Fruit fly (Drosophila melanogaster): ENCODE data around the gene CG42834.

The CG42834 gene

DNA sequence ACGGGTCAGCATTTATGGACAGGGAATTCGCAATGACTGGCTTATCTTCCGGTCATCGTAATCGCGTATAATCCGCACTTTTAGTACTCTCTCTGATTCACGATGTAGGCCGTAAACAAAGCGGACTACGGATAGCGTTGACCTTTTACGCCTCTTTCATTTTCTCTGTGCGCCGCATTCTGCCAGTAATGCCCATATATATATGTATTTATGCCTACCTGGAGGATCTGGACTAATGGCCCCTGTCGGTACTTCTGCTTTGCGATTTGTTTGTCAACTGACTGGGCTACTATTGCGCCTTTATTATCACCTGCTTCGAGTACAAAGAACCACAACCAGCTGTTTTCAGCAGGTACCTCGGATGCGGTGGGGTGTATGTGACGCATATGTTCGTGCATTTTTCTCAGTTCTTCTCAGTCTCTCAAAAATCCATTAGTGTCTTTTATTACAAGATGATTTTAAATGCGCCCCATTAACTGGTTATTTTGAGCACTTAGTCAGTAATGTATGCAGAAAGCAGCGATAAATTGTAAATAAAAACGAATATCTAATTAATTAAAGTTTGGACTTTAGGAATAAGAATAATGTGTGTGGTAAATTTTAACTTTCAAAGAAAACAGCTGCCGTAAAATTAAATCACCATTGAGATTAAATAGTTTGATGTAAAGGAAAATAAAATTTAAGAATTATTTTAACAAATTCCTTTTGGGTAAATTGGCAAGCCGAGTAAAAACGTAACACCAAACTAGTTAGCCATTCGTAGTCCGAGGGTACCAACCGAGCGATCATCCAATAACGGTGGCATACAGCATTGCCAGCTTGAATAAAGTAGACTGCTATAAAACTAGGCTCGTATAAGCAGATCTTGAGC lies 24.0 kb upstream of the CG42834 start, which contains the start of gene CREG (continued):
- TF ChIP-seq ssp (GFP tag; IDR thresholded peaks at IDR 0.05) (no peak), CG16815 (GFP tag; optimal IDR thresholded peaks at IDR 0.05) (peak; percentile 18), shn (GFP tag; optimal IDR thresholded peaks at IDR 0.05) (no peak), dysf (GFP tag; IDR thresholded peaks at IDR 0.05) (no peak), fd64A (GFP tag; optimal IDR thresholded peaks at IDR 0.05) (no peak), ind (GFP tag; optimal IDR thresholded peaks at IDR 0.05) (peak; percentile 6), CG10274 (GFP tag; optimal IDR thresholded peaks at IDR 0.05) (peak; percentile 1), Ets65A (GFP tag) (peak; percentile 2), CG11504 (tag; optimal IDR thresholded peaks at IDR 0.05) (peak; percentile 49), pan (optimal IDR thresholded peaks at IDR 0.05) (peak in 1 of 2 experiments; percentile 64), pan (GFP tag; optimal IDR thresholded peaks at IDR 0.05 in 1 of 2, IDR thresholded peaks at IDR 0.05 in 1 of 2) (peak in 1 of 2 experiments; percentile 77), Chrac-16 (GFP tag; optimal IDR thresholded peaks at IDR 0.05) (peak; percentile 3), Nf-YC (tag; optimal IDR thresholded peaks at IDR 0.05) (no peak), CG13775 (GFP tag; optimal IDR thresholded peaks at IDR 0.05) (peak; percentile 58)

dm6 chr3R:17400102-17400501 lies 18.5 kb upstream of the CG42834 start:
- TF ChIP-seq CG9609 (GFP tag; optimal IDR thresholded peaks at IDR 0.05), result no peak
- TF ChIP-seq CG10979 (tag; optimal IDR thresholded peaks at IDR 0.05), result no peak
- peak; percentile 60 for TF ChIP-seq exex (tag; optimal IDR thresholded peaks at IDR 0.05)
- peak; percentile 11 for TF ChIP-seq ATbp (GFP tag; optimal IDR thresholded peaks at IDR 0.05)
- TF ChIP-seq jigr1 (GFP tag; IDR thresholded peaks at IDR 0.05), result no peak
- peak; percentile 17 for TF ChIP-seq Hey (tag; optimal IDR thresholded peaks at IDR 0.05)
- no peak for TF ChIP-seq fd3F (GFP tag; optimal IDR thresholded peaks at IDR 0.05)
- TF ChIP-seq fd64A (GFP tag; optimal IDR thresholded peaks at IDR 0.05), result peak; percentile 9
- TF ChIP-seq CG7745 (tag; optimal IDR thresholded peaks at IDR 0.05), result peak; percentile 65
- no peak for TF ChIP-seq CG14050 (GFP tag; IDR thresholded peaks at IDR 0.05)
- peak; percentile 5 for TF ChIP-seq ftz-f1 (GFP tag; optimal IDR thresholded peaks at IDR 0.05)
- peak; percentile 30 for TF ChIP-seq Asciz (GFP tag; optimal IDR thresholded peaks at IDR 0.05)
- no peak for TF ChIP-seq CG3838 (GFP tag; optimal IDR thresholded peaks at IDR 0.05)

- TF ChIP-seq CG2678 (tag; optimal IDR thresholded peaks at IDR 0.05) (peak; percentile 49), caup (GFP tag; optimal IDR thresholded peaks at IDR 0.05; ENCODE audit: severe bottlenecking) (peak; percentile 4), trem (tag; optimal IDR thresholded peaks at IDR 0.05) (peak; percentile 30), CG3847 (GFP tag; IDR thresholded peaks at IDR 0.05) (no peak), CG30431 (GFP tag; optimal IDR thresholded peaks at IDR 0.05) (no peak), CG33213 (GFP tag; optimal IDR thresholded peaks at IDR 0.05) (no peak), CG3726 (GFP tag; IDR thresholded peaks at IDR 0.05) (no peak), CG18599 (GFP tag; optimal IDR thresholded peaks at IDR 0.05) (peak; percentile 60), CG30020 (tag; optimal IDR thresholded peaks at IDR 0.05) (no peak), insv (GFP tag; optimal IDR thresholded peaks at IDR 0.05) (no peak), CG1832 (GFP tag; optimal IDR thresholded peaks at IDR 0.05) (no peak), pzg (GFP tag; optimal IDR thresholded peaks at IDR 0.05) (no peak), CG8290 (GFP tag; optimal IDR thresholded peaks at IDR 0.05) (no peak), CG8290 (tag; optimal IDR thresholded peaks at IDR 0.05) (no peak), CG17802 (tag; optimal IDR thresholded peaks at IDR 0.05) (no peak), CG34376 (GFP tag; optimal IDR thresholded peaks at IDR 0.05) (no peak), CG10209 (GFP tag; optimal IDR thresholded peaks at IDR 0.05) (no peak), dm (GFP tag; optimal IDR thresholded peaks at IDR 0.05) (no peak), Neu2 (GFP tag; optimal IDR thresholded peaks at IDR 0.05; ENCODE audit: borderline replicate concordance) (no peak), Hr78 (GFP tag; optimal IDR thresholded peaks at IDR 0.05) (no peak), crc (GFP tag; optimal IDR thresholded peaks at IDR 0.05) (no peak), Hmr (GFP tag; optimal IDR thresholded peaks at IDR 0.05) (peak; percentile 22)
Observed at dm6 chr3R:17400675-17401118, 17.9 kb upstream of the CG42834 start.
